Worm (Caenorhabditis elegans) whole organism, midembryonic: ENCODE results near the gene F32D8.7.

Source experiments
- T22C8.4 ChIP-seq: fragments of 200-800 bp; sonication (Bioruptor generic); IDR thresholded peaks from 2 replicates; pipeline ENCODE4 v1.3.6; 2022; ENCODE audit warnings: missing genetic modification characterization, missing compliant biosample characterization
- cog-1 ChIP-seq: sonication (generic microtip); optimal IDR thresholded peaks from 2 replicates; lab custom pipeline; 2016; ENCODE audit warnings: missing genetic modification characterization, missing compliant biosample characterization
- flt-1 ChIP-seq: fragments of 200-800 bp; sonication (Bioruptor generic); IDR thresholded peaks from 2 replicates; pipeline ENCODE4 v1.3.6; 2022; ENCODE audit warnings: missing genetic modification characterization, missing compliant biosample characterization
- klf-2 ChIP-seq: fragments of 200-800 bp; sonication (Bioruptor generic); conservative IDR thresholded peaks from 2 replicates; pipeline ENCODE4 v1.3.6; 2022; ENCODE audit warnings: missing genetic modification reagents, missing genetic modification characterization, missing compliant biosample characterization
- med-1 ChIP-seq: sonication (generic microtip); optimal IDR thresholded peaks from 2 replicates; lab custom pipeline; 2017; ENCODE audit warnings: missing genetic modification characterization, mild to moderate bottlenecking, missing compliant biosample characterization, antibody characterized with exemption, missing genetic modification reagents; ENCODE audit not compliant: insufficient read depth
- ref-1 ChIP-seq: fragments of 200-800 bp; sonication (Bioruptor generic); conservative IDR thresholded peaks from 2 replicates; pipeline ENCODE4 v1.3.6; 2022; ENCODE audit warnings: missing genetic modification reagents, missing genetic modification characterization, missing compliant biosample characterization
- tab-1 ChIP-seq: fragments of 200-800 bp; sonication (Bioruptor generic); IDR thresholded peaks from 2 replicates; pipeline ENCODE4 v1.3.6; 2022; ENCODE audit warnings: missing genetic modification characterization, missing compliant biosample characterization
- ztf-23 ChIP-seq: fragments of 200-800 bp; sonication (Bioruptor generic); IDR thresholded peaks from 2 replicates; pipeline ENCODE4 v1.3.6; 2022; ENCODE audit warnings: missing genetic modification reagents, missing genetic modification characterization, missing compliant biosample characterization
- ztf-29 ChIP-seq: fragments of 200-800 bp; sonication (Bioruptor generic); IDR thresholded peaks from 2 replicates; pipeline ENCODE4 v1.3.6; 2022; ENCODE audit warnings: missing genetic modification reagents, missing genetic modification characterization, missing compliant biosample characterization

The F32D8.7 gene

DNA sequence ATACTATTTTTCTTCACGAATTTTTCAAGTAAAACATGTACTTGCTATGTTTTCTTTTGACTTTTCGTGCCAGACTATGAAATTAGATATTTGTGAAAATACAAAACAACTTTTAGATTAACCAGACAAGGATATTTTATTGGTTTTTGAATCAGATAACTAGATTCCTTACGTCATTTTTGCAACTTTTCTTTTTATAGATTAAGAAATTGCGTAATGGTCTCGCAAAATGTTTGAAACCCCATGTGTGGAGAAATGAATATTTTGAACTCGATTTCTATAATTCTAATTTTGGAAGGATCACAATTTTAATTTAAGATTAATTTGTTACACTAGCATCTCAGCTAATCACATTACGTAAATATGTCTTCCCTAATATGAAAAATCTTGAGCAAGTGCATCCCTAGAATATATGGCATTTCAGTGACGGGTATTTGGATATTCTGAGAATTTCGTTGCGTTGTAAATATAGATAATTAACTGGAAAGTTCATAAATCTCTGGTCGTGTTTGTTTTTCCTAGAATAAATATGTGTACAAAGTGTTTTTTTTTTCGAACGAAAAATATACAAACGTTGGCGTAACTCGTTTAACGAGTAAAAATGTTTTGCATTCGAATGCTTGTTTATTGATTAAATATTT is 35.7 kb upstream of the F32D8.7 start:
- TF ChIP-seq cog-1 (tag; lab: Kevin White, UChicago) (no peak), T22C8.4 (no peak)

DNA sequence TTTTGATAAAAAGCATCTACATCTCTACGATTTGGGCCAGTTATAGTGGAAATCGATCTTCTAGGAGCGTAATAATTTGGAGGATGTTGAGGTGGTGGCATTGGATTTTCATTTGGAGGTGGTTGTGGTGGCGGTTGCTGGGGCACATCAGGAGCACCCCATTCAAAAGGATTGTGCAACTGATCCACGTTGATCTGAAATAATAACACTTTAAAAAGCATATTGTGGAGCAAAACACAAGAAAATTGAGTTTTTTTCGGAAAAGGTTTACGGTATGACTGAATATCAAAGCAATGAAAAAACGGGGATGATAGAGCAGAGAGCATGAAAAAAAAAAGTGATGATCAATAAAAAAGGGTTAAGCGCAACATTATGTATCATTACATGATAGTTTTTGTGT is 32.6 kb upstream of the F32D8.7 start, which contains the start of gene saeg-1:
Gene saeg-1, minus strand, starts transcription at position 101 of the 400 bp plus-strand sequence.
- TF ChIP-seq cog-1 (tag; lab: Kevin White, UChicago) (no peak), ztf-23 (GFP tag; lab: Robert Waterston, UW) (no peak), flt-1 (no peak), ref-1 (GFP tag; lab: Robert Waterston, UW) (no peak), klf-2 (GFP tag; lab: Robert Waterston, UW) (no peak), ztf-29 (GFP tag; lab: Robert Waterston, UW) (no peak), med-1 (GFP tag; lab: Kevin White, UChicago) (no peak), T22C8.4 (no peak), tab-1 (GFP tag; lab: Robert Waterston, UW) (no peak)

DNA sequence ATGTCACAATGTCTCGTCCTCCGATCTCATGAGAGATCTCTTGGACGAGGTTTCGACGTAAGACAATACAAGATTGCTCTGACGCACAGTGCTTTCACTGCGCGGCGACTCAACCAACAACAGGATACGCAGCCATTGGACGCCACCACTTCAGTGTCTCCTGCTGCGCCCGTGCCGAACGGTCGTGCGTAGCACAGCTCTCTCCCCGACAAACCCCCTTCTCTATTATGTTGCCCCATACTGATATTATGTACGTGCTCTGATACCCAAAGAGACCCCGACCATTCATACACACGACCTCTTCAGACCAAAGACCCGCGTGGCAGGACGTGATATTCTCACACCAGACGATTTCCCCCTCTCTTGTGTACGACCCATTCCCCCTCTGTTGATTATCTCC is 31.9 kb upstream of the F32D8.7 start:
- peak; percentile 23; the same call in 1 of the 2 replicates for TF ChIP-seq flt-1

DNA sequence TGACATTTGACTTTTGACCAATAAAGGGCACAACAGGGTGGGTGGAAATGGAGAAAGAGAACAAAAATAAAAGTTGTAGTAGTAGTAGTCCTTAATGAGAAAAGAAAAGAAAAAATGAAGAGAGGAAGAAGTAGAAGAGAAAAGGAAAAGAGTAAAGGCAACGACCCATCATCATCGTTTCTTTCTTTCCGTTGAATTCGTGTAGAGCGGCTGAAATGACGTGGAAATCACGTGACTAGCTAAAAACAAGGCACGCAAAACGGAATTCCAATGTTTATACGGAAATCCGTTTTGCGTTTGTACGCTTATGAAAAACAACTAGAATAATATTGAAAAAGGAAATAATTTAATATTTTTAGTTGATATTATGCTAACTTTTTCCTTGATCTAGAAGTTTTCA is 30.6 kb upstream of the F32D8.7 start:
- TF ChIP-seq T22C8.4 (no peak), ztf-23 (GFP tag; lab: Robert Waterston, UW) (no peak), ztf-29 (GFP tag; lab: Robert Waterston, UW) (no peak), cog-1 (tag; lab: Kevin White, UChicago) (no peak), tab-1 (GFP tag; lab: Robert Waterston, UW) (no peak), klf-2 (GFP tag; lab: Robert Waterston, UW) (no peak), ref-1 (GFP tag; lab: Robert Waterston, UW) (no peak), flt-1 (no peak), med-1 (GFP tag; lab: Kevin White, UChicago) (no peak)

DNA sequence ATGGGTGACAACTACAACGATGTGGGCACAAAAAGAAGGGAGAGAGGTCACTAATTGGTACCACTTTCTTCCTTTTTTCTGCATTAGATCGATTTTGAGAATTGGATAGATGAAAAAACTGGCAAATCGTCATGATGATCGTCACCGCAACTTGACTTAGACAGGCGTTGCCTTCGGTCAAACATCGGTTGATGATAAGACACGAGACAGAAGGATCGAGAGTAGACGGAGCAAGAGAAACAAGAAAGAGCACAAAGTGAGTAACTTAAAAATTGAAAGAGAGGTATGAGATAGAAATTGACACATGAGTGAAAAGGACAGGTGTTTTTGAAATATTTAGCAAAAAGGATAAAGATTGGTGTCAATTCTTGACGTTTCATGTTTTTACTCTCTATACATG is 28.2 kb upstream of the F32D8.7 start:
- TF ChIP-seq ztf-29 (GFP tag; lab: Robert Waterston, UW) (no peak), ref-1 (GFP tag; lab: Robert Waterston, UW) (no peak), cog-1 (tag; lab: Kevin White, UChicago) (no peak), klf-2 (GFP tag; lab: Robert Waterston, UW) (no peak), ztf-23 (GFP tag; lab: Robert Waterston, UW) (no peak), tab-1 (GFP tag; lab: Robert Waterston, UW) (no peak), T22C8.4 (no peak), med-1 (GFP tag; lab: Kevin White, UChicago) (no peak), flt-1 (no peak)

DNA sequence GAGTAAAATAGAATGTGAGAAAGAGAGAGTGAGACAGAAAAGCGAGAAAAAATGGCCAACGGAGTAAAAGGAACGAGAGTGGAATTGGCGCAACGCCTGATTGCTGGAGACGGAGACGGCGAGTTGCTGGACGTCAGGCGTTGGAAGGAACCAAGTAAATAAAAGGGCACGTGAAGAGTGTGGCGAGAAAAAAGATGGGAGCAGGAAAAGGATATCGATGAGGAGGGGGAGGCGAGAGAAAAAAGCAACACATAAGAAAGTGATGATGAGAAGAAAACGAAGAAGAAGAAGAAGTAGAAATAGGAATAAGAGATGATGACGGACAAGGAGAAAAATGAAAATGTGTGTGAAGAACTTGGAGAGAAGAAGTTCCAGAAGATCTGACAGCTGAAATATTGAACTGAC is 26.8 kb upstream of the F32D8.7 start:
- TF ChIP-seq ref-1 (GFP tag; lab: Robert Waterston, UW), result no peak
- no peak for TF ChIP-seq ztf-23 (GFP tag; lab: Robert Waterston, UW)
- TF ChIP-seq klf-2 (GFP tag; lab: Robert Waterston, UW), result no peak
- TF ChIP-seq T22C8.4, result no peak
- no peak for TF ChIP-seq med-1 (GFP tag; lab: Kevin White, UChicago)
- TF ChIP-seq ztf-29 (GFP tag; lab: Robert Waterston, UW), result no peak
- TF ChIP-seq tab-1 (GFP tag; lab: Robert Waterston, UW), result no peak
- no peak for TF ChIP-seq cog-1 (tag; lab: Kevin White, UChicago)
- no peak for TF ChIP-seq flt-1

DNA sequence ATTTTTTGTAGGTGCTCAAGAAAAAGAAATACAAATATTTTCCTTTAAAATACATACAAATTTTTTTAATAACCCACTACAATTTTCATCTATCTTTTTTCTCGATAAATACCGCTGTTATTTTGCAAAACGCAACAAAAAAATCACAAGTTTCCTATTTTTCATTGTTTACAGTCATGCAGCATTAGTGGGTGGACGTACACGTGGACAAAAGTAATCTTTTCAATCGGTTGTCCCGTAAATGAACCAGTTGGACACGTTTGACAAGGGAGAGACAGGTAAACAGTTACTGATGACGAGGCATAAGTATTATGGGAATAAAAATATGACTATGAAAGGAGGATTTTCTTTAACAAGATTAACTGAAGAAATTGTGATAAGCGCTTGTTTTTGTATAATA is 25.0 kb upstream of the F32D8.7 start:
- TF ChIP-seq med-1 (GFP tag; lab: Kevin White, UChicago) (no peak), cog-1 (tag; lab: Kevin White, UChicago) (no peak), ztf-29 (GFP tag; lab: Robert Waterston, UW) (no peak), klf-2 (GFP tag; lab: Robert Waterston, UW) (no peak), tab-1 (GFP tag; lab: Robert Waterston, UW) (no peak), T22C8.4 (no peak), ztf-23 (GFP tag; lab: Robert Waterston, UW) (no peak), ref-1 (GFP tag; lab: Robert Waterston, UW) (no peak), flt-1 (no peak)

DNA sequence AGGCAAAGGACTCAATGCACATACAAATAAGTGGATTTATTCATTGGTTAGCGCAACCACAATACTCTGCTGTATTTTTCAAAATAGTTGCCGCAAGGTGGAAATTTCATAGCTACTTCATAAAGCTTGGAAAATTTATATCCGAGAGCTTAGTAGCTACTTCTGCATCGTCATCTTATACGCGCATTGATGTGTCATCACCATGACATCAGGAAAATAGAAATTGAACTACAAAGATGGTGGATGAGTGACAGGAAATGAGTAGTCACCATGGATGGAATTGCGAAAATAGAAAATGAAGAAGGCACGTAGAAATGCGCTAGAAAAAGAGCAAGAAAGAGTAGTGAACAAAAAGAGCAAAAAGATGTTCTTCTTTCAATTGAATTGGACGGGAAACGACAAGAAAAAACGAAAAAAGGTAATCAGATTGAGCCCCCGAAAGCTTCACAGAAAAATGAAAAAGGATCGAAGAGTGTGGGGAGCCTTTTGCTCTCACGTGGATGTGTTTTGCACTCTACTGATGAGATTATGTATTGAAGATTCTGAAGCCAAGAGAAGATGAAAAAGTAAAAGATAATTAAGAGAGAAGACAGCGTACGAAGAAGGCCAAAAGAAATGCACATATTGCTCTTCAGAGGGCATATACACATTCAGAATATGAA is 23.2 kb upstream of the F32D8.7 start:
- TF ChIP-seq flt-1 (no peak), T22C8.4 (no peak), med-1 (GFP tag; lab: Kevin White, UChicago) (no peak), cog-1 (tag; lab: Kevin White, UChicago) (no peak), klf-2 (GFP tag; lab: Robert Waterston, UW) (no peak), ztf-23 (GFP tag; lab: Robert Waterston, UW) (no peak), tab-1 (GFP tag; lab: Robert Waterston, UW) (no peak), ztf-29 (GFP tag; lab: Robert Waterston, UW) (no peak), ref-1 (GFP tag; lab: Robert Waterston, UW) (no peak)

DNA sequence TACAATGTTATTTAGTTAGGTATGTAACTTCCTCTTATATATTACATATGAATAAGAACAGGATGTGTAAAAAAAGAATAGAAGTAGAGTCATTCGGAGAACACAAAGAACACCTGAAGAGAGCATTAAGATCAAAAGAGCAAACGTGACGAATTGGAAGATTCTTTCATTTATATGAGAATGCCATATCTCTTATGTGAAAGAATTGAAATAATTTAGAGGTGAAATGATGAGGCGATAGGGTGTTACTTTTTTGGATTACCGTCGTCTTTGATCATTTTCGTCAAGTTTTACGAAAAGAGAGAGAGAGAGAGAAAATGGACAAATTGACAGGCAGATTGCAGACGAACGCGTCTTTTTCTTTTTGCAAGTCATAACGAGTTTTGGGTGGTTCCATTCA is 21.7 kb upstream of the F32D8.7 start:
- TF ChIP-seq cog-1 (tag; lab: Kevin White, UChicago) (no peak), ztf-29 (GFP tag; lab: Robert Waterston, UW) (no peak), med-1 (GFP tag; lab: Kevin White, UChicago) (no peak), ztf-23 (GFP tag; lab: Robert Waterston, UW) (no peak), tab-1 (GFP tag; lab: Robert Waterston, UW) (no peak)
